Fruit fly (Drosophila melanogaster) ovary, adult (tissue): ENCODE measurements around the gene cv-c.

Experiments used
- CG17801 ChIP-seq: fragments of 200-800 bp; optimal IDR thresholded peaks from 2 replicates; lab custom pipeline; 2019; ENCODE audit warnings: missing biosample characterization, mild to moderate bottlenecking, missing genetic modification characterization, moderate library complexity; ENCODE audit not compliant: partially characterized antibody

The cv-c gene

dm6 chr3R:14406648-14407047 is 74.9 kb downstream of the cv-c start:
- no peak for TF ChIP-seq CG17801 (GFP tag; lab: Kevin White, UChicago)

DNA sequence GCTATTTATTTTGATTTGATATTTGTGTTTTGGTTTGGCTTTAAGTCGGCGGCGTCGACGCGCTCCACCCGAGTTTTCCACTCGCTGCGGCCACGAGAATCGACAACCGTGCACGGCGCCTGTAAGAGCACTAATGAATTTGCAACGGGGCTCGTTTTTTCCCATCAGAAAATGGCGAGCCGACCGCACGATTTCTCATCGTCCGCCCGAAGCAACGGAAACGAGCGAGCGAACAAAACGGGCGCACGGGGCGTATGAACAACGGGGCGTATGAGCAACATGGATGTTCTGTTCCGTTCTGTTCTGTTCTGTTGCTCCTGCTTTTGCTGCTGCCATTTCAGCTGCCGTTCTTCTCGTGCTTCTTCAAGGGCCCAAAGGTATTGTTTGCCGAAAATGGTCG is 76.2 kb downstream of the cv-c start:
- TF ChIP-seq CG17801 (GFP tag; lab: Kevin White, UChicago) = no peak

DNA sequence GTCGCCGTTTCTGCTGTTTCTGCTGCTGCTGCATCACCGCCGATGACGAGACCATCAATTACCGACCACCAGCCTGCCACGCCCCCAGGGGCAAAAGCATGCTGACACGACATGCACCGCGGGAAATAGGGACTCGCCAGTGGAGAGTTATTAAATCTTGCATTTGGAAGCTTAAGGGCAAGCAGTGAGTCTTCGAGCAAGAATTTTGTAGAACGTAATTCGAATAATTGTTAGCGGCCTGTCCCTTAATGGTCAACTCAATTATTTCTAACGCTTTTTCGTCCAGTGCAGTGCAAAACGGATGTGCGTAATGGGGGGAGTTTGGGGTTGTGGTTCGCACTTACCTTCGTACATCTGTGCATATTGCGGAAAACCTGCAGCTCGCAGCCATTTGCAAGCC is 82.1 kb downstream of the cv-c start:
- no peak for TF ChIP-seq CG17801 (GFP tag; lab: Kevin White, UChicago)

DNA sequence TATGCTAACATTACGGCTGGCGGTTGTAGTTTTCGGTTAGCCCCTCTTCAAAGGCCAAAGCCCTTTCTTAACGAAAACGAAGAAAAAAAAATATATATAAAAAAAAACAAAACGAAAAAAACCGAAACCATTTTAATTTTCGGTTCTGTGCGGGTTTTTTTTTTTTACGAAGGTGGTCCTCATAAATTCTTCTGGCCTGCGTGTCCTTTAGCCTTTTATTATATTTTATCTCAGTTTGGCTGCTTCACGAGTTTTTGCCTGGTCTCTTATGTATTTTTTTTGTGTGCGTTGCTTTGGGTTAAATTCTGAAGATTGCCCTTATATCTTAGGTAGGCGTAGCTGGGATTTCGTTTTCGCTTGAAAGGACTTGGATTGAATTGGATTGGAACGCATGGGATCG is 82.9 kb downstream of the cv-c start:
- no peak for TF ChIP-seq CG17801 (GFP tag; lab: Kevin White, UChicago)

DNA sequence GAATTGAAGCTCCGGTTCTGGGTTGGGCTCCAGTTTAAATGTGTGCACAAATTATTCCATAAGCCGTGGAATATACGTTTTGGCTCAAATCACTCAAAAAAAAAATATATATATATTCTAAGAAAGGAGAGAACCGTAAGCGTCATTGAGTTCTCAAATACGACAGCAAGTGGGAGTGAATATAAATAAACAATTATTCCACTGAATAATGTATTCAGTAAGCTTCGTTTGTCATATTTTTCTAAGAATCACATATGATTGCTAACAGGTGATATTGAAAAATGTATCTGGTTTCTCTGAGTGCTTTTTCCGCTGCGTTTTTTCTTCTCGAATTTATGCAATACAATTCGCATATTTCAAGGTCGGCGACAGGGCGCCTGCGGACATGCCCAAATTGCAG is 83.6 kb downstream of the cv-c start:
- no peak for TF ChIP-seq CG17801 (GFP tag; lab: Kevin White, UChicago)

DNA sequence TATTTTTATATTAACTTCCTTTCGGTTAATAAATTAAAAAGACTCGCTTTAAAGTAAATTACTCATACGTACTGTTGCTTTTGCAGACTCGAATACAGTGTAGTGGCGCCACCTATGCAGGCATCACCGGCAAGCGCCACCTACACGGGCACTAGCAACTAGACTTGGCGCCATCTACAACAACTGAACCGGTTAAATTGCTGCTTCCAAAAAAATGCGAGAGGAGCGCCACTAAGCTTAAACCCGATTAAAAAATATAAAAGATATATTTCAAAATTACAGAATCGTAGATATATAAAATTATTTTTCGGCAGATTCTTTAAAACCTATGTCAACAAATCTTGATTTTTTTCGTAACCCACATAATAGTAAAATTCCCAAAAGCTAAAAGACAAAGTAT is 90.2 kb downstream of the cv-c start:
- TF ChIP-seq CG17801 (GFP tag; lab: Kevin White, UChicago) = no peak

DNA sequence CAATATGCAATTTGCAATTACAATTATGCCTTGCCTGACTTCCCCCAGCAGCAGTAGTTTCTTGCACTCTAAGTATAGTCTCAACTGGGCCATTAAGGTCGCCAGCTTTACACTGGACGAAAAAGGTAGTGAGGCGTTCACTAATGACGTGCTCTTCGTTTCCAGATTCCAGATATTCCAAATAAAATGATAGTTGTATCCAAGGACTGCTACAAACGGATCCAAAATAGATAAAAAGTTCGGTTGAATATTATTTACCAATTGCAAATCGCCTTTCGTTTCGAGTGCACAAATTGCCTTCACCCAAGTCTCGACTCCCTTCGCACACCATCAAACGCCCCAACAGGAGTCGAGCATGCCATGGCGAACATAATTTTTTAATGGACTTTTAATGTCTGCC is 91.0 kb downstream of the cv-c start:
- TF ChIP-seq CG17801 (GFP tag; lab: Kevin White, UChicago) = no peak

- TF ChIP-seq CG17801 (GFP tag; lab: Kevin White, UChicago) = no peak
Observed at dm6 chr3R:14389258-14389657, 92.3 kb downstream of the cv-c start.

- TF ChIP-seq CG17801 (GFP tag; lab: Kevin White, UChicago) = no peak
Observed at dm6 chr3R:14387840-14388239, 93.7 kb downstream of the cv-c start.

DNA sequence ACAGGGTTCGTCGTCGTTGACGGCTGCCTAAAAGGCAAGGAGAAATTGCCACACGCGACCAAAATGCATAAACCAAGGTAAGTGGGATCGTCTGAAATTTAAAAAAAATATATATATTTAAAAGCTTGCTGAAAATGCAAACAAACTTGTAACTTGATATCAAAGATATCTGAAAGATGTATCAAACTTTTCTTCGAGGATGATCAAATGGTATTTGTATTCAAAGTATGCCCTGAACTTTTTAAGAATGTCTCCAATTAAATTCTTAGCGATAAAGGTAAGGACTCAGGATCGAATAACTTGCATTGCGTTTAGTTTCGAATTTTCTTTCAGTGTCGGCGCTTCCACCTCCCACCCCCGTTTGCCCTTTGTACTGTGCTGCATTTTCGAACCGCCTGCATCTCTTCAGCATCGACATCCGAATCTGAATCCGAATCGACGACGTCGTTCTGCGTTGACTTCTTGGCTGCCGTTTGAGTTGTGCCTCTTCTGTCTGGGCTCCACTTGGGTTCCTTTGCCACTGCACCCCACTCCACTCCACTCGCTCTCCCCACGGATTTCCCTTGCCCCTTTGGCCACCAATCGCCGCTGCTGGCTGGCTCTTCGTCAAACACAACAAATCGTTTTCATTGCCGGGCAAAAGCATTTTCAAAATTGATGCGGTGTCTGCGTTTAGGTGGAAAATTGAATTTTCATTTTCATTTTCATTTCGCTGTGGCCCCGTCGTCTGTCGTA is 95.3 kb downstream of the cv-c start:
- no peak for TF ChIP-seq CG17801 (GFP tag; lab: Kevin White, UChicago)

DNA sequence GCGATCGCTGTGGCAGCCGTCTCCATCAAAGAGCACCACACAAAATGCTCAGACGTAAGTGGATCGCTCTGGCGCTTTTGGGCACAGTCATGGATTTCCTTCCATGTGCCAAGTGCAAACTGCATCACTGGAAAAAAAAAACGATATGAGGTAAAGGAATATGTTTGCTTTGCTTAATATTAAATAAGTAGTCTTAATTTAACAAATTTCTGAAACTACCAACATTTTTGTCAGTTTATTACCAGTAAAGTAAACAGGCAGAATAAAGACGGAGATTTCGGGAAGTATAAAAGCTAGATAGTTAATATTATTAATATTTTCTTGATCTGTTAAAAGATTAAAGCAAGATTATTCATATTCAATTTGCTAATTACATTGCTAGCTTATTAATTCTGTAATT is 97.0 kb downstream of the cv-c start:
- TF ChIP-seq CG17801 (GFP tag; lab: Kevin White, UChicago) = no peak

- peak; percentile 71 for TF ChIP-seq CG17801 (GFP tag; lab: Kevin White, UChicago)
Observed at dm6 chr3R:14382312-14383046, 99.0 kb downstream of the cv-c start.

DNA sequence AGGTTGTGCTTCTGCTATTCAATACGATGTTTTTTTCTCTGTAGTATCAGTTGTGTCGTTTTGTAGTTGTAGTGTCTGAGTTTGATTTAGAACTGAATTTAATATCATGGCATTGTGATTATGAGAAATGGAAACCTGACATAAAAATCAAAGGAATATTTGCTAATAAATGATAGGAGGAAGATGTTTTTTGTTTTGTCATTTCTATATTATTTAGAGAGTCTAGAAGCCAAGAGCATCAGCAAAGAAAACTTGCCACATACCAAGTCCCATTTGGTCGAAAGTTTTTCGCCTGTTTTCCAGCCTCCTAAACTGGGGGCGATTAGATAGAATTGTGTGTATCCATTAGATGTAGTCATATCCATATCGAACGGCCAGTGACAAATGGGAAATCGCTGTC is 99.9 kb downstream of the cv-c start, which contains the start of gene soti:
Gene soti (minus strand): TSS at position 101 of the 400 bp plus-strand sequence.
- no peak for TF ChIP-seq CG17801 (GFP tag; lab: Kevin White, UChicago)

DNA sequence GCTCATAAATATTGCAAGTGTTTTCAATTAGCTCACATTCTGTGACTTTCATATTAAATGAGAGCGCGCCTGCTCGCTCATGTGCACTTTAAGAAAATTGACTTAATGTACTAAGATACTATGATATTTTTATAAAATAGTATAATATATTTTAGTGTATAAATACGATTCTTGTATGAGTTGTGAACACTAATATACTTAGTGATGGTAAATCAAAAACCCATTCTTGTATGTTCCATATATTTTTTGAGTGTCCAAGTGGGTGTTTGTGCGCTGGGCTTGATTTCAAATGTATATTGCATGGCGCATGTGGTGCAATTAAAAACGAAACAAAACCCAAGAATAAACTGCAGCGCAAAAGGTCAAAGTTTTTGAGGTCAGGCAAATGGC is 107.7 kb downstream of the cv-c start:
- no peak for TF ChIP-seq CG17801 (GFP tag; lab: Kevin White, UChicago)

DNA sequence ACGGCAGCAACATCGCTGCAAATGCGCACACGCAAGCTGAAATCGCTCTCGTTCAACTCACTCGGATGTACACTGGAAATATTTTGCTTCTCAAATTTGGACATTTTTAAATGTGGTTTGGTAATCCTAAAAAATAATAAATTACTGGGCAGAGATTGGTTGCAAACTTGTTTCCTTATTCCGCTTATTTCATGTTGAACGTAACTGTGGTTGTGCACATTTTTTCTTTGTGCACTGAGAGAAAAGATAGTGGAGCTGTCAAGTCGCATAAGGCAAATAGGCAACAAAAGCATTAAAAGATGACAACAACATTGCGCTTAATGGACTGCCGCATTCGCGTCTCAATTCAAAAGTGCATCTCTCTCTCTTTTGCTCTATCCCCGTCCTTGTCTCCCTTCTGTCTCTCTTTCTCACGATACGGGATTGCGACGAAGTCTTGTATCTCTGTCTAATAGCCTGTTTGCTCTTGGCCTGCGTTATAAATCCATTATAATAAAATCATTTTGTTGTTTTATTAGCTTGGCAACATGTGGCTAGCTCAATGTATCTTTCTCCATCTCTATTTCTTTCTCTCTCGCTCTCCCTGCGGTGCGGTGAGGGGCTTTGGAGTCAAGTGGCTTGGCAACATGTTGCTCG is 108.2 kb downstream of the cv-c start:
- no peak for TF ChIP-seq CG17801 (GFP tag; lab: Kevin White, UChicago)

DNA sequence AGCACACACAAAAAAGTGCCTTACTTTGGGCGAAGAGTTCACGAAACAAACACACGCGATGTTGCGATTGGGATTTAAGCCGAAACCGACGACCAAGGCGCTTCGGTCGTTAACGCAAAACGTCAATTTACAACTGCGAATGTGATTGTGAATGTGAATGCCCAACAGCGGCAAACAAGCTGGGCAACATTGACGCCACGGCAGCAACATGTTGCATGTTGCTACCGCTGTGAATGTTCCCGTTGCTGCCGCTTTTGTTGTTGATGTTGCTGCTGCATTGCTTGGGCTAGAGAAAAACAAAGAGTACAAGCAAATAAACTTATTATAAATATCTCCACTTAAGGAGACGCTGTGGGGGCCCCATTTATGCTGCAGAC is 108.7 kb downstream of the cv-c start, which contains the start of gene NK7.1:
Gene NK7.1 (minus strand): TSS at position 137 of the 377 bp plus-strand sequence.
- no peak for TF ChIP-seq CG17801 (GFP tag; lab: Kevin White, UChicago)
